Fruit fly (Drosophila melanogaster) whole organism, wandering third instar larva: ENCODE data around the gene CG9109.

Experiments used
- CG9705 ChIP-seq: fragments of 200-800 bp; sonication (Bioruptor generic); optimal IDR thresholded peaks from 2 replicates; lab custom pipeline; 2018; ENCODE audit warnings: missing biosample characterization, mild to moderate bottlenecking, missing genetic modification characterization
- GATAd ChIP-seq: sonication (Bioruptor generic); optimal IDR thresholded peaks from 2 replicates; lab custom pipeline; 2016; ENCODE audit warnings: missing biosample characterization, missing genetic modification characterization
- Hnf4 ChIP-seq: fragments of 200-800 bp; sonication (Bioruptor generic); optimal IDR thresholded peaks from 2 replicates; lab custom pipeline; 2016; ENCODE audit warnings: missing biosample characterization, mild to moderate bottlenecking, missing genetic modification characterization
- N ChIP-seq: fragments of >200 bp; optimal IDR thresholded peaks from 2 replicates; lab custom pipeline; 2018; ENCODE audit warnings: missing biosample characterization, missing external identifiers, missing genetic modification characterization
- brk ChIP-seq: fragments of 200-800 bp; sonication (Bioruptor generic); optimal IDR thresholded peaks from 2 replicates; lab custom pipeline; 2016; ENCODE audit warnings: missing biosample characterization, mild to moderate bottlenecking, missing genetic modification characterization
- dl ChIP-seq, 2 experiments: fragments of 175-275, 200-275 bp in 1 of 2; fragments of 200-275 bp in 1 of 2; sonication (Bioruptor generic); optimal IDR thresholded peaks; lab custom pipeline; 2018; ENCODE audit warnings: mild to moderate bottlenecking in 2 of 2, missing biosample characterization in 2 of 2, missing genetic modification characterization in 2 of 2, moderate library complexity in 2 of 2; ENCODE audit not compliant: partially characterized antibody in 2 of 2, insufficient read depth in 1 of 2
- fru ChIP-seq: fragments of 200-800 bp; sonication (Bioruptor generic); optimal IDR thresholded peaks from 3 replicates; lab custom pipeline; 2016; ENCODE audit warnings: missing biosample characterization, mild to moderate bottlenecking, missing genetic modification characterization

DNA sequence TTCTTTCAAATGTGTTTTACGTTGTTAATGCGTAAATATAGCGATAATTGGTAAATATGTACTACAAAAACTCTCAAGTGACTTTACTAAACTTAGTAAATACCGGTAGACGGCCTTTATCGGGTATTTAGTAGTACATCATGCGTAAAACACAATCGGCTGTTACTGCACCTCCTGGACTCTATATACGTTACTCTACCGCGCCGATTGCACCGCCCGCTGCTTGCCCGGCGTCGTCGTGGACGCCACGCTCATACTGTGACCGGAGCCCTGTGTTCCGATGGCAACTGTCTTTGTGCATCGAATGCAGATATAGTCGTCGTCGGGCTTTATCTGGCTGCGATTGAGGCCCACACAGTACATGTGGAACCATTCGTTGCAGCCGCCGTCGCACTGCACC lies 43.8 kb downstream of the CG9109 start:
- TF ChIP-seq brk (no peak), GATAd (GFP tag; lab: Kevin White, UChicago) (no peak), fru (GFP tag; lab: Kevin White, UChicago) (no peak), N (no peak), Hnf4 (GFP tag; lab: Kevin White, UChicago) (no peak), CG9705 (GFP tag; lab: Kevin White, UChicago) (no peak), dl (GFP tag; optimal IDR thresholded peaks at IDR 0.05; lab: Kevin White, UChicago; ENCODE audit: insufficient read depth in 1 of 2, partially characterized antibody in 2 of 2) (no peak)
